Worm (Caenorhabditis elegans) whole organism, early embryonic: ENCODE data around the gene hst-2.
A peak's percentile ranks its signal among the peaks of the same experiment; 100 is the strongest.

Source experiments
- B0310.2 ChIP-seq: sonication (generic microtip); optimal IDR thresholded peaks from 2 replicates; lab custom pipeline; 2016; ENCODE audit warnings: mild to moderate bottlenecking, missing genetic modification characterization, missing compliant biosample characterization
- F13C5.2 ChIP-seq: sonication (generic microtip); optimal IDR thresholded peaks from 2 replicates; lab custom pipeline; 2017; ENCODE audit warnings: mild to moderate bottlenecking, missing genetic modification characterization, inconsistent platforms, missing compliant biosample characterization
- aly-1 ChIP-seq: sonication (generic microtip); optimal IDR thresholded peaks from 2 replicates; lab custom pipeline; 2016; ENCODE audit warnings: missing genetic modification characterization, missing compliant biosample characterization
- ama-1 ChIP-seq: fragments of 150-350 bp; optimal IDR thresholded peaks from 2 replicates; lab custom pipeline; 2014
- ceh-13 ChIP-seq: fragments of 200-800 bp; sonication (Bioruptor generic); optimal IDR thresholded peaks from 2 replicates; lab custom pipeline; 2018; ENCODE audit warnings: mild to moderate bottlenecking, missing genetic modification characterization, missing compliant biosample characterization
- ceh-36 ChIP-seq: sonication (generic microtip); optimal IDR thresholded peaks from 2 replicates; lab custom pipeline; 2016; ENCODE audit warnings: missing genetic modification characterization, inconsistent platforms, missing compliant biosample characterization
- ets-7 ChIP-seq: sonication (generic microtip); optimal IDR thresholded peaks from 2 replicates; lab custom pipeline; 2016; ENCODE audit warnings: missing genotype, missing genetic modification characterization, missing compliant biosample characterization
- flt-1 ChIP-seq: fragments of 200-800 bp; sonication (Bioruptor generic); IDR thresholded peaks from 2 replicates; pipeline ENCODE4 v1.3.6; 2022; ENCODE audit warnings: missing genetic modification characterization, missing compliant biosample characterization
- hmbx-1 ChIP-seq: sonication (generic microtip); optimal IDR thresholded peaks from 2 replicates; lab custom pipeline; 2016; ENCODE audit warnings: mild to moderate bottlenecking, missing genetic modification characterization, missing compliant biosample characterization
- hmg-4 ChIP-seq: fragments of 200-800 bp; sonication (Bioruptor generic); optimal IDR thresholded peaks from 2 replicates; lab custom pipeline; 2018; ENCODE audit warnings: mild to moderate bottlenecking, missing genetic modification characterization, missing compliant biosample characterization
- hnd-1 ChIP-seq: sonication (generic microtip); optimal IDR thresholded peaks from 2 replicates; lab custom pipeline; 2016; ENCODE audit warnings: missing genetic modification characterization, missing compliant biosample characterization
- pes-1 ChIP-seq: fragments of 200-800 bp; sonication (Bioruptor generic); IDR thresholded peaks from 2 replicates; pipeline ENCODE4 v1.3.6; 2022; ENCODE audit warnings: missing genetic modification reagents, missing genetic modification characterization, missing compliant biosample characterization
- scrt-1 ChIP-seq: fragments of 200-800 bp; sonication (Bioruptor generic); IDR thresholded peaks from 2 replicates; pipeline ENCODE4 v1.3.6; 2022; ENCODE audit warnings: missing genetic modification characterization, missing compliant biosample characterization
- sea-1 ChIP-seq: fragments of 200-800 bp; sonication (Bioruptor generic); conservative IDR thresholded peaks from 2 replicates; pipeline ENCODE4 v1.3.6; 2022; ENCODE audit warnings: missing genetic modification characterization, missing compliant biosample characterization
- tbx-11 ChIP-seq: fragments of 200-800 bp; sonication (Bioruptor generic); IDR thresholded peaks from 2 replicates; pipeline ENCODE4 v1.3.6; 2022; ENCODE audit warnings: missing genetic modification characterization, missing compliant biosample characterization
- tbx-37 ChIP-seq: fragments of 200-800 bp; sonication (Bioruptor generic); conservative IDR thresholded peaks from 2 replicates; pipeline ENCODE4 v1.3.6; 2022; ENCODE audit warnings: missing genetic modification reagents, missing genetic modification characterization, missing compliant biosample characterization
- tra-4 ChIP-seq: sonication (generic microtip); optimal IDR thresholded peaks from 2 replicates; lab custom pipeline; 2017; ENCODE audit warnings: missing genetic modification characterization, missing compliant biosample characterization

Gene hst-2

ce11 chrX:11243604-11244003 lies 36.6 kb upstream of the hst-2 start:
- TF ChIP-seq tbx-11 (GFP tag; lab: Robert Waterston, UW), result no peak
- TF ChIP-seq ama-1 (lab: Kevin White, UChicago), result no peak
- TF ChIP-seq ceh-36 (tag; lab: Kevin White, UChicago), result no peak
- no peak for TF ChIP-seq ets-7 (tag; lab: Kevin White, UChicago)
- TF ChIP-seq hmg-4 (GFP tag; lab: Kevin White, UChicago), result no peak
- TF ChIP-seq aly-1 (tag; lab: Kevin White, UChicago), result no peak
- TF ChIP-seq hmbx-1, result no peak
- TF ChIP-seq F13C5.2 (tag; lab: Kevin White, UChicago), result no peak
- no peak for TF ChIP-seq tra-4 (tag; lab: Kevin White, UChicago)
- TF ChIP-seq ceh-13 (GFP tag; lab: Kevin White, UChicago), result no peak
- no peak for TF ChIP-seq hnd-1
- TF ChIP-seq B0310.2 (tag; lab: Kevin White, UChicago), result no peak
- TF ChIP-seq sea-1, result no peak
- TF ChIP-seq pes-1 (GFP tag; lab: Robert Waterston, UW), result no peak
- no peak for TF ChIP-seq scrt-1 (GFP tag; lab: Robert Waterston, UW)
- no peak for TF ChIP-seq tbx-37 (GFP tag; lab: Robert Waterston, UW)
- no peak for TF ChIP-seq flt-1

ce11 chrX:11241479-11241878 lies 34.5 kb upstream of the hst-2 start:
- TF ChIP-seq ceh-36 (tag; lab: Kevin White, UChicago) (no peak), aly-1 (tag; lab: Kevin White, UChicago) (no peak), flt-1 (no peak), tbx-37 (GFP tag; lab: Robert Waterston, UW) (no peak)

DNA sequence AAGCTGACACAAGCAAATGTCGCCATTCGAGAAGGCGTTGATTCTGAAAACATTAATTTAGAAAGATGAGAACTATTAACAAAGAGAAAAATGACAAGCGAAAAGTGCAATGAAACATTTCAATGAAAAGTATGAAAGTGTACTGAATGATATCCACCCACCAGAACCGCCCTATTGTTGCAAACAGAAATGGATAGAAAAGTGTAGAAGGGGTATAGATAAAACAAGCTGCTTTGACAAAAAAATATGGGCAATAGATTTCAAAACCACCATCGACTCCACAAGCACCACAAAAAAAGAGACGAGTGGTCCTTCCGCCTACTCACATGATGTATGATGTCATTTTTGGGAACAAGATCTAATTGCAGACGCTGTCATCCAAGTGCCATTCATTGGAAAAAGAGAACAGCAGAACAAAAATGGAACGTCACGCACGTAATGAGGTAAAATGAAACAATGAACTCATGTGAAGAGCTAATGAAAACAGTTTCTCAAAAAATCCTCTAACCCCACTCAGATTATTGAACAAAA lies 33.7 kb upstream of the hst-2 start, which contains the start of gene C34F6.10:
Gene C34F6.10 (minus strand): TSS at position 51 of the 531 bp plus-strand sequence.
- no peak for TF ChIP-seq ceh-13 (GFP tag; lab: Kevin White, UChicago)
- TF ChIP-seq sea-1, result no peak
- no peak for TF ChIP-seq tra-4 (tag; lab: Kevin White, UChicago)
- TF ChIP-seq ets-7 (tag; lab: Kevin White, UChicago), result no peak
- no peak for TF ChIP-seq ama-1 (lab: Kevin White, UChicago)
- no peak for TF ChIP-seq tbx-37 (GFP tag; lab: Robert Waterston, UW)
- no peak for TF ChIP-seq ceh-36 (tag; lab: Kevin White, UChicago)

ce11 chrX:11226595-11226994 lies 19.6 kb upstream of the hst-2 start, which contains the start of gene C34F6.12:
C34F6.12 (minus strand) TSS chrX:11226695.
- TF ChIP-seq flt-1 (no peak), tra-4 (tag; lab: Kevin White, UChicago) (no peak), scrt-1 (GFP tag; lab: Robert Waterston, UW) (no peak), B0310.2 (tag; lab: Kevin White, UChicago) (no peak), hnd-1 (no peak), F13C5.2 (tag; lab: Kevin White, UChicago) (no peak), tbx-37 (GFP tag; lab: Robert Waterston, UW) (no peak), hmbx-1 (no peak), sea-1 (no peak), ceh-36 (tag; lab: Kevin White, UChicago) (no peak), tbx-11 (GFP tag; lab: Robert Waterston, UW) (no peak), ama-1 (lab: Kevin White, UChicago) (no peak)

DNA sequence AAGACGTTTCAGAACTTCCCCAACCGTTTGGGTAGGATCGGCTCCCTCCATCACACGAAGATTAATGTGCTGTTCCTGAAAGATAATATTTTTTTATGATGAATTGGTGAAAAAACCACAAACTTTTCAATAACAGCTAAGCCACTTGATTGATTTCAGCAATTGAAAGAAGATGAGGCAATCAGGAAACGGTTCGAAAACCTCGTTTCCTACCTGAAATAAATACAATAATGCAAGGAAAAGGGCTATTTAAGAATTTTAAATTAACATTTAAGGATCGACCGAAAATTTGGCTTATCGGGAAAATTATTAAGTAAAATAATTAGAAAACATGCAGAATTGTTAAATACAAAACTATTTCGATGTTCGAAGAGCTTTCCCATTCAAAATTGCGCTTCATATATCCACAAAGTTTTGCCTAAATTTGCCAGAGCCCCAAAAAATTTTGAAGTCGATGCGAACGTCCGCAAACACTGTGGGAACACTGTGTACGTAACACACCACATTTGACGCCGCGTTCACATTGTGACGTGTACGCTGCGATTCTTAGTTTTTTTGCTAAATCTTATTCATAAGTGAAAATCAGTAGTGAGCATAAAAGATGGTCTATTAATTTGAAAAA lies 15.8 kb upstream of the hst-2 start, which contains the start of gene C34F6.9:
Gene C34F6.9 (minus strand): TSS at position 51 of the 622 bp plus-strand sequence.
- TF ChIP-seq hmg-4 (GFP tag; lab: Kevin White, UChicago), result no peak

ce11 chrX:11215420-11216050 lies 8.6 kb upstream of the hst-2 start, which contains the start of the genes C34F6.7 and idh-2:
C34F6.7 (minus strand) TSS chrX:11215470.
idh-2 (plus strand) TSS chrX:11216000.
- TF ChIP-seq ets-7 (tag; lab: Kevin White, UChicago), result no peak
- TF ChIP-seq tra-4 (tag; lab: Kevin White, UChicago), result no peak
- TF ChIP-seq aly-1 (tag; lab: Kevin White, UChicago), result no peak
- 0 out of 2 replicates have a peak, but pooled peaks have one; percentile 14 for TF ChIP-seq sea-1
- TF ChIP-seq scrt-1 (GFP tag; lab: Robert Waterston, UW), result no peak
- no peak for TF ChIP-seq hnd-1
- TF ChIP-seq hmg-4 (GFP tag; lab: Kevin White, UChicago), result peak; percentile 46

- TF ChIP-seq pes-1 (GFP tag; lab: Robert Waterston, UW) (no peak), F13C5.2 (tag; lab: Kevin White, UChicago) (no peak), B0310.2 (tag; lab: Kevin White, UChicago) (no peak), ceh-13 (GFP tag; lab: Kevin White, UChicago) (no peak), ama-1 (lab: Kevin White, UChicago) (no peak), scrt-1 (GFP tag; lab: Robert Waterston, UW) (no peak), tbx-37 (GFP tag; lab: Robert Waterston, UW) (no peak), ets-7 (tag; lab: Kevin White, UChicago) (no peak), aly-1 (tag; lab: Kevin White, UChicago) (no peak), hmg-4 (GFP tag; lab: Kevin White, UChicago) (no peak), tra-4 (tag; lab: Kevin White, UChicago) (no peak), flt-1 (no peak)
Measured at ce11 chrX:11211360-11211759, 4.4 kb upstream of the hst-2 start.
